Worm (Caenorhabditis elegans) whole organism, L3 larva: ENCODE measurements around the gene F58G1.3.

Experiments used
- R02D3.7 ChIP-seq: fragments of 150-350 bp; optimal IDR thresholded peaks from 2 replicates; lab custom pipeline; 2014; ENCODE audit warnings: missing biosample characterization, missing genetic modification characterization
- ZK546.5 ChIP-seq: sonication (generic microtip); optimal IDR thresholded peaks from 2 replicates; lab custom pipeline; 2017; ENCODE audit warnings: missing biosample characterization, missing genetic modification characterization
- aly-2 ChIP-seq: fragments of 150-350 bp; optimal IDR thresholded peaks from 2 replicates; lab custom pipeline; 2014; ENCODE audit warnings: missing biosample characterization, missing genetic modification characterization
- ama-1 ChIP-seq: fragments of 150-350 bp; optimal IDR thresholded peaks from 2 replicates; lab custom pipeline; 2018
- ceh-16 ChIP-seq: sonication (generic microtip); optimal IDR thresholded peaks from 2 replicates; lab custom pipeline; 2017; ENCODE audit warnings: missing biosample characterization, missing genetic modification characterization
- ceh-28 ChIP-seq: fragments of 150-350 bp; optimal IDR thresholded peaks from 2 replicates; lab custom pipeline; 2014; ENCODE audit warnings: missing biosample characterization, missing genetic modification reagents, missing genetic modification characterization
- ceh-82 ChIP-seq: fragments of 150-350 bp; optimal IDR thresholded peaks from 2 replicates; lab custom pipeline; 2014; ENCODE audit warnings: missing biosample characterization, missing genetic modification characterization
- ceh-9 ChIP-seq: sonication (generic microtip); optimal IDR thresholded peaks from 2 replicates; lab custom pipeline; 2018; ENCODE audit warnings: missing biosample characterization, missing genetic modification characterization
- daf-12 ChIP-seq: fragments of 150-350 bp; optimal IDR thresholded peaks from 2 replicates; lab custom pipeline; 2014; ENCODE audit warnings: missing biosample characterization, missing genetic modification reagents, missing genetic modification characterization
- egl-5 ChIP-seq: fragments of 150-350 bp; optimal IDR thresholded peaks from 2 replicates; lab custom pipeline; 2017; ENCODE audit warnings: missing biosample characterization, missing genetic modification reagents, missing genetic modification characterization, inconsistent platforms
- elt-1 ChIP-seq: fragments of 150-350 bp; optimal IDR thresholded peaks from 2 replicates; lab custom pipeline; 2014; ENCODE audit warnings: missing biosample characterization, missing genetic modification characterization
- elt-2 ChIP-seq: sonication (generic microtip); optimal IDR thresholded peaks from 2 replicates; lab custom pipeline; 2016; ENCODE audit warnings: missing genetic modification reagents, mild to moderate bottlenecking, missing genetic modification characterization, missing compliant biosample characterization
- elt-3 ChIP-seq, 3 experiments: fragments of 150-350 bp in 1 of 3; sonication (generic microtip) in 2 of 3; optimal IDR thresholded peaks; 2 replicates in 2 of 3; 4 replicates in 1 of 3; lab custom pipeline; 2014 to 2017; ENCODE audit warnings: missing biosample characterization in 3 of 3, missing genetic modification characterization in 3 of 3
- eor-1 ChIP-seq, 2 experiments: fragments of 150-350 bp; optimal IDR thresholded peaks; 2 replicates each; lab custom pipeline; 2014 to 2018; ENCODE audit warnings: missing biosample characterization in 2 of 2, missing genetic modification characterization in 2 of 2
- fkh-10 ChIP-seq: sonication (generic microtip); optimal IDR thresholded peaks from 2 replicates; lab custom pipeline; 2017; ENCODE audit warnings: missing biosample characterization, missing genetic modification reagents, missing genetic modification characterization
- fkh-2 ChIP-seq: fragments of 150-350 bp; optimal IDR thresholded peaks from 2 replicates; lab custom pipeline; 2014; ENCODE audit warnings: missing biosample characterization, missing genetic modification reagents, missing genetic modification characterization
- fos-1 ChIP-seq: fragments of 150-350 bp; optimal IDR thresholded peaks from 2 replicates; lab custom pipeline; 2014; ENCODE audit warnings: missing biosample characterization, missing genetic modification characterization
- hmg-11 ChIP-seq: sonication (generic microtip); optimal IDR thresholded peaks from 2 replicates; lab custom pipeline; 2016; ENCODE audit warnings: missing genetic modification characterization, missing compliant biosample characterization
- jun-1 ChIP-seq: fragments of 150-350 bp; optimal IDR thresholded peaks from 2 replicates; lab custom pipeline; 2014; ENCODE audit warnings: missing biosample characterization, missing genetic modification reagents, missing genetic modification characterization
- lin-15B ChIP-seq: fragments of 150-350 bp; optimal IDR thresholded peaks from 2 replicates; lab custom pipeline; 2014; ENCODE audit warnings: missing biosample characterization, missing genetic modification characterization
- lin-39 ChIP-seq: fragments of 150-350 bp; optimal IDR thresholded peaks from 2 replicates; lab custom pipeline; 2018; ENCODE audit warnings: missing biosample characterization, missing genetic modification reagents, missing genetic modification characterization
- lsy-12 ChIP-seq: sonication (generic microtip); optimal IDR thresholded peaks from 2 replicates; lab custom pipeline; 2016; ENCODE audit warnings: mild to moderate bottlenecking, missing genetic modification characterization, missing compliant biosample characterization
- mdl-1 ChIP-seq: fragments of 150-350 bp; optimal IDR thresholded peaks from 2 replicates; lab custom pipeline; 2014; ENCODE audit warnings: missing biosample characterization, missing genetic modification characterization
- mml-1 ChIP-seq: fragments of 150-350 bp; sonication (generic microtip); optimal IDR thresholded peaks from 3 replicates; lab custom pipeline; 2014; ENCODE audit warnings: missing biosample characterization, missing genetic modification characterization
- nfya-1 ChIP-seq: sonication (generic microtip); optimal IDR thresholded peaks from 2 replicates; lab custom pipeline; 2017; ENCODE audit warnings: missing genetic modification characterization, mild to moderate bottlenecking, missing compliant biosample characterization, antibody characterized with exemption, moderate library complexity; ENCODE audit not compliant: insufficient read depth
- nhr-12 ChIP-seq: fragments of 150-350 bp; optimal IDR thresholded peaks from 2 replicates; lab custom pipeline; 2014; ENCODE audit warnings: missing biosample characterization, missing genetic modification characterization
- nhr-23 ChIP-seq: fragments of 150-350 bp; optimal IDR thresholded peaks from 2 replicates; lab custom pipeline; 2014; ENCODE audit warnings: missing biosample characterization, missing genetic modification reagents, missing genetic modification characterization
- nhr-237 ChIP-seq: fragments of 150-350 bp; optimal IDR thresholded peaks from 2 replicates; lab custom pipeline; 2014; ENCODE audit warnings: missing biosample characterization, missing genetic modification characterization
- nhr-25 ChIP-seq: sonication (generic microtip); optimal IDR thresholded peaks from 2 replicates; lab custom pipeline; 2017; ENCODE audit warnings: missing biosample characterization, missing genetic modification characterization
- nhr-28 ChIP-seq: fragments of 150-350 bp; optimal IDR thresholded peaks from 2 replicates; lab custom pipeline; 2014; ENCODE audit warnings: missing biosample characterization, missing genetic modification characterization
- nhr-43 ChIP-seq: sonication (generic microtip); optimal IDR thresholded peaks from 2 replicates; lab custom pipeline; 2016; ENCODE audit warnings: mild to moderate bottlenecking, missing genetic modification characterization, missing compliant biosample characterization; ENCODE audit not compliant: poor library complexity, severe bottlenecking
- nhr-67 ChIP-seq: fragments of 150-350 bp; optimal IDR thresholded peaks from 2 replicates; lab custom pipeline; 2014; ENCODE audit warnings: missing biosample characterization, missing genetic modification characterization
- nhr-76 ChIP-seq: fragments of 150-350 bp; sonication (generic microtip); optimal IDR thresholded peaks from 5 replicates; lab custom pipeline; 2014; ENCODE audit warnings: missing biosample characterization, missing genetic modification characterization
- nhr-77 ChIP-seq: fragments of 150-350 bp; optimal IDR thresholded peaks from 2 replicates; lab custom pipeline; 2014; ENCODE audit warnings: missing biosample characterization, missing genetic modification characterization
- pha-4 ChIP-seq: fragments of 150-350 bp; optimal IDR thresholded peaks from 2 replicates; lab custom pipeline; 2014; ENCODE audit warnings: missing biosample characterization, missing genetic modification reagents, missing genetic modification characterization
- pqm-1 ChIP-seq: fragments of 150-350 bp; optimal IDR thresholded peaks from 2 replicates; lab custom pipeline; 2017; ENCODE audit warnings: missing biosample characterization, missing genetic modification characterization, inconsistent platforms
- sea-2 ChIP-seq: fragments of 150-350 bp; sonication (generic microtip); optimal IDR thresholded peaks from 4 replicates; lab custom pipeline; 2014; ENCODE audit warnings: missing biosample characterization, missing genetic modification reagents, missing genetic modification characterization
- skn-1 ChIP-seq: fragments of 150-350 bp; optimal IDR thresholded peaks from 2 replicates; lab custom pipeline; 2014; ENCODE audit warnings: missing biosample characterization, missing genetic modification characterization
- snpc-4 ChIP-seq: fragments of 150-350 bp; optimal IDR thresholded peaks from 2 replicates; lab custom pipeline; 2014; ENCODE audit warnings: missing biosample characterization, missing genetic modification characterization
- tbx-2 ChIP-seq: sonication (generic microtip); optimal IDR thresholded peaks from 2 replicates; lab custom pipeline; 2016; ENCODE audit warnings: mild to moderate bottlenecking, missing genetic modification characterization, missing compliant biosample characterization
- unc-39 ChIP-seq: sonication (generic microtip); optimal IDR thresholded peaks from 4 replicates; lab custom pipeline; 2017; ENCODE audit warnings: missing biosample characterization, missing genetic modification characterization
- unc-62 ChIP-seq: fragments of 150-350 bp; sonication (generic microtip); optimal IDR thresholded peaks from 4 replicates; lab custom pipeline; 2014; ENCODE audit warnings: missing biosample characterization, missing genetic modification reagents, missing genetic modification characterization
- zag-1 ChIP-seq: fragments of 150-350 bp; optimal IDR thresholded peaks from 2 replicates; lab custom pipeline; 2014; ENCODE audit warnings: missing biosample characterization, missing genetic modification characterization
- ztf-11 ChIP-seq: fragments of 150-350 bp; optimal IDR thresholded peaks from 2 replicates; lab custom pipeline; 2014; ENCODE audit warnings: missing biosample characterization, missing genetic modification characterization
- ztf-4 ChIP-seq: fragments of 150-350 bp; optimal IDR thresholded peaks from 2 replicates; lab custom pipeline; 2014; ENCODE audit warnings: missing biosample characterization, missing genetic modification characterization

Gene F58G1.3

ce11 chrII:12879758-12880157, 48.4 kb downstream of the F58G1.3 start:
- TF ChIP-seq fkh-10 (GFP tag; lab: Kevin White, UChicago) = no peak
- peak; percentile 89 for TF ChIP-seq elt-2 (tag; lab: Kevin White, UChicago)
- peak; percentile 17 for TF ChIP-seq pqm-1 (tag; lab: Kevin White, UChicago)
- TF ChIP-seq nhr-67 (tag; lab: Kevin White, UChicago) = no peak

- TF ChIP-seq nhr-25 (tag; lab: Kevin White, UChicago) (no peak), elt-2 (tag; lab: Kevin White, UChicago) (peak; percentile 98), elt-1 (no peak), elt-3 (tag; optimal IDR thresholded peaks at IDR 0.05; lab: Kevin White, UChicago) (no peak), ceh-28 (no peak), jun-1 (tag; lab: Kevin White, UChicago) (peak; percentile 41), lin-15B (tag; lab: Kevin White, UChicago) (no peak), ceh-16 (no peak), zag-1 (tag; lab: Kevin White, UChicago) (no peak), egl-5 (tag; lab: Kevin White, UChicago) (no peak), ceh-9 (tag; lab: Kevin White, UChicago) (no peak), sea-2 (no peak), tbx-2 (no peak), pha-4 (peak; percentile 93), nhr-23 (no peak), R02D3.7 (tag; lab: Kevin White, UChicago) (no peak), mml-1 (no peak), snpc-4 (peak; percentile 9), nfya-1 (tag; lab: Kevin White, UChicago) (peak; percentile 27), unc-62 (GFP tag; lab: Kevin White, UChicago) (no peak), nhr-67 (tag; lab: Kevin White, UChicago) (no peak), lsy-12 (peak; percentile 17), skn-1 (tag; lab: Kevin White, UChicago) (no peak), hmg-11 (tag; lab: Kevin White, UChicago) (peak; percentile 12), unc-39 (no peak), nhr-43 (tag; lab: Kevin White, UChicago) (no peak), lin-39 (peak; percentile 34), fkh-10 (GFP tag; lab: Kevin White, UChicago) (no peak), aly-2 (tag; lab: Kevin White, UChicago) (no peak), eor-1 (tag; optimal IDR thresholded peaks at IDR 0.05; lab: Kevin White, UChicago) (no peak), mdl-1 (peak; percentile 38), nhr-237 (tag; lab: Kevin White, UChicago) (no peak), ceh-82 (tag; lab: Kevin White, UChicago) (no peak), nhr-77 (tag; lab: Kevin White, UChicago) (no peak), daf-12 (tag; lab: Kevin White, UChicago) (no peak), ztf-4 (tag; lab: Kevin White, UChicago) (no peak), ZK546.5 (tag; lab: Kevin White, UChicago) (no peak), ama-1 (peak; percentile 27), nhr-28 (tag; lab: Kevin White, UChicago) (no peak), nhr-12 (tag; lab: Kevin White, UChicago) (no peak), nhr-76 (tag; lab: Kevin White, UChicago) (no peak), ztf-11 (no peak), fos-1 (tag; lab: Kevin White, UChicago) (no peak), fkh-2 (tag; lab: Kevin White, UChicago) (no peak), pqm-1 (tag; lab: Kevin White, UChicago) (peak; percentile 95)
These were observed 49.4 kb downstream of the F58G1.3 start for ce11 chrII:12878697-12879096.
